4 fruit fly cellular contexts compared by ENCODE assay signal in the genomic region with DNA sequence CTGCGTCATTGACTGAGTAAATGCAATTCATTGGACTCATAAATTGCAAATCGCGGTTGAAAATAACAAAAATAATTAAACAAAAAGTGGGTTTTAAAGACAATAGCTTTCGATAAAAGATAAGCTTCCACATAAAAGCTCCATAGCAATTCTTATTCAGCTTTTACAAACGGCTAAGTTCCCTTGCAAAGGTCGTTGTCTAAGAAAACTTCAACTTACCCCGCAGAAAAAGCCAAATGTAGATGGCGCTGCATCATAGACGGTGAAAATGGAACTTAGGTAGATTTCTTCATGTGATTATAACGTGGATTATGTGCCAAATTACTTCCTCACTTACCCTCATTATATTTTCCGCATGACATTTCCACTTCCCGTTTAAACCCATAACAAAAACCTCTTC.
A peak's percentile ranks its signal among the peaks of the same experiment; 100 is the strongest.
TF ChIP-seq lines count a peak whose summit lies in the region.

No protein-coding gene starts in this region.

- peak; percentile 63 to 67 for TF ChIP-seq CTCF in S2 (optimal IDR thresholded peaks at IDR 0.05; lab: Kevin White, UChicago)
- TF ChIP-seq CTCF in whole organism, embryonic (GFP tag; optimal IDR thresholded peaks at IDR 0.05; lab: Kevin White, UChicago): peak; percentile 93

TF ChIP-seq in whole organism, adult, 20 proteins besides CTCF, POLR2A, EP300 and RAD21:
- no peak for TF ChIP-seq CG11617 (GFP tag; optimal IDR thresholded peaks at IDR 0.05; lab: Kevin White, UChicago)
- peak; percentile 77 for TF ChIP-seq kay (GFP tag; lab: Kevin White, UChicago; ENCODE audit: borderline replicate concordance)
TF ChIP-seq in whole organism, adult: peak in this region for 1.

TF ChIP-seq in whole organism, embryonic, 481 proteins besides CTCF, POLR2A, EP300 and RAD21:
- TF ChIP-seq GATAe (GFP tag; conservative IDR thresholded peaks at IDR 0.05; lab: Robert Waterston, UW) (no peak), abd-A (tag; optimal IDR thresholded peaks at IDR 0.05; lab: Kevin White, UChicago) (peak; percentile 46), E2f2 (GFP tag; IDR thresholded peaks at IDR 0.05; lab: Robert Waterston, UW) (0 out of 2 replicates have a peak, but pooled peaks have one; percentile 11), pita (GFP tag; optimal IDR thresholded peaks at IDR 0.05; lab: Kevin White, UChicago) (peak; percentile 38), CG18011 (GFP tag; optimal IDR thresholded peaks at IDR 0.05; lab: Kevin White, UChicago) (peak; percentile 74), Ets97D (GFP tag; optimal IDR thresholded peaks at IDR 0.05; lab: Kevin White, UChicago) (peak; percentile 11), CG10979 (tag; optimal IDR thresholded peaks at IDR 0.05; lab: Kevin White, UChicago) (peak; percentile 97), CG8290 (GFP tag; optimal IDR thresholded peaks at IDR 0.05; lab: Kevin White, UChicago) (no peak), CG8290 (tag; optimal IDR thresholded peaks at IDR 0.05; lab: Kevin White, UChicago) (peak in 1 of 2 experiments; percentile 36), grn (GFP tag; optimal IDR thresholded peaks at IDR 0.05; lab: Kevin White, UChicago) (peak; percentile 77), peb (GFP tag; IDR thresholded peaks at IDR 0.05; lab: Robert Waterston, UW) (no peak), CG13287 (GFP tag; IDR thresholded peaks at IDR 0.05; lab: Robert Waterston, UW; ENCODE audit: partially characterized antibody) (peak; percentile 37; the same call in 1 of the 2 replicates), Hsf (GFP tag; optimal IDR thresholded peaks at IDR 0.05; lab: Kevin White, UChicago) (no peak), Dip2 (GFP tag; IDR thresholded peaks at IDR 0.05; lab: Robert Waterston, UW) (peak; percentile 84)

TF ChIP-seq in whole organism, pupa, 21 proteins besides CTCF, POLR2A, EP300 and RAD21:
- TF ChIP-seq CG12605 (GFP tag; IDR thresholded peaks at IDR 0.05; lab: Robert Waterston, UW) (no peak), Snoo (tag; optimal IDR thresholded peaks at IDR 0.05; lab: Kevin White, UChicago) (no peak), EcR (GFP tag; optimal IDR thresholded peaks at IDR 0.05; lab: Kevin White, UChicago) (peak; percentile 45)
